Worm (Caenorhabditis elegans) whole organism, L3 larva: ENCODE measurements around the gene sod-5.

Experiments used
- eor-1 ChIP-seq, 2 experiments: fragments of 150-350 bp; optimal IDR thresholded peaks; 2 replicates each; lab custom pipeline; 2014 to 2018; ENCODE audit warnings: missing biosample characterization in 2 of 2, missing genetic modification characterization in 2 of 2
- mml-1 ChIP-seq: fragments of 150-350 bp; sonication (generic microtip); optimal IDR thresholded peaks from 3 replicates; lab custom pipeline; 2014; ENCODE audit warnings: missing biosample characterization, missing genetic modification characterization
- skn-1 ChIP-seq: fragments of 150-350 bp; optimal IDR thresholded peaks from 2 replicates; lab custom pipeline; 2014; ENCODE audit warnings: missing biosample characterization, missing genetic modification characterization
- unc-39 ChIP-seq: sonication (generic microtip); optimal IDR thresholded peaks from 4 replicates; lab custom pipeline; 2017; ENCODE audit warnings: missing biosample characterization, missing genetic modification characterization
- unc-62 ChIP-seq: fragments of 150-350 bp; sonication (generic microtip); optimal IDR thresholded peaks from 4 replicates; lab custom pipeline; 2014; ENCODE audit warnings: missing biosample characterization, missing genetic modification reagents, missing genetic modification characterization

DNA sequence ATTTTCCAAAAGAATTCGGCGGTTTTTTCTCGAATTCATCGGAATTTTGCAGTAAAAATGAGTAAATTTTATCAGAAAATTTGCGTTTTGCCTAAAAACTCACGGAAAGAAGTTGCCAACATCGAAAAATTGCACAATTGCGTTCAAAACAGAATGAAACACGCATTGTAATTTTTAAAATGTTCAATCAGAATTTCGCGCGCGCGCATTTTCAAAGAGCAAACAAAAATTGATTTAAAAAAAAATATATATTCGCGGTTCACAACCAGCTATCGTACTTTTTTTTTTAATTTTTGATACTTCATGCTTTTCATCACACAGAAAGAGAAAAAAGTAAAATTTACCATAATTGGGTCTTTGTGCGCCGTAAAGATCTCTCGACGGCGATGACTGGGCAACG, 42.5 kb upstream of the sod-5 start:
- TF ChIP-seq unc-39 (tag; lab: Kevin White, UChicago): no peak
- TF ChIP-seq eor-1 (tag; optimal IDR thresholded peaks at IDR 0.05; lab: Kevin White, UChicago): no peak
- no peak for TF ChIP-seq mml-1 (tag; lab: Kevin White, UChicago)
- no peak for TF ChIP-seq skn-1 (tag; lab: Kevin White, UChicago)
- TF ChIP-seq unc-62 (GFP tag; lab: Kevin White, UChicago): no peak
